Fruit fly (Drosophila melanogaster) whole organism, pupa: ENCODE data around the gene Tim17a2.

Experiments
- CG10348 ChIP-seq: fragments of 200-800 bp; sonication (Bioruptor generic); IDR thresholded peaks from 2 replicates; pipeline ENCODE4 v1.3.6; 2022; ENCODE audit warnings: missing biosample characterization, missing genetic modification characterization
- CG12605 ChIP-seq: fragments of 200-800 bp; sonication (Bioruptor generic); IDR thresholded peaks from 2 replicates; pipeline ENCODE4 v1.3.6; 2022; ENCODE audit warnings: missing biosample characterization, missing genetic modification characterization
- CG13204 ChIP-seq: fragments of 200-800 bp; sonication (Bioruptor generic); optimal IDR thresholded peaks from 2 replicates; lab custom pipeline; 2018; ENCODE audit warnings: missing biosample characterization, mild to moderate bottlenecking, missing genetic modification characterization, moderate library complexity
- CG14655 ChIP-seq: fragments of 200-800 bp; sonication (Bioruptor generic); optimal IDR thresholded peaks from 3 replicates; lab custom pipeline; 2017; ENCODE audit warnings: mild to moderate bottlenecking, missing biosample characterization, missing genetic modification reagents, missing genetic modification characterization
- CG15710 ChIP-seq: fragments of 200-800 bp; sonication (Bioruptor generic); optimal IDR thresholded peaks from 2 replicates; lab custom pipeline; 2018; ENCODE audit warnings: missing biosample characterization, mild to moderate bottlenecking, missing genetic modification characterization, moderate library complexity
- CG17806 ChIP-seq: fragments of 200-800 bp; sonication (Bioruptor generic); optimal IDR thresholded peaks from 2 replicates; lab custom pipeline; 2018; ENCODE audit warnings: missing biosample characterization, mild to moderate bottlenecking, missing genetic modification characterization, moderate library complexity
- CG32121 ChIP-seq: fragments of 200-800 bp; sonication (Bioruptor generic); IDR thresholded peaks from 2 replicates; pipeline ENCODE4 v1.3.6; 2022; ENCODE audit warnings: missing biosample characterization, missing genetic modification characterization
- CG34367 ChIP-seq: fragments of 200-800 bp; sonication (Bioruptor generic); optimal IDR thresholded peaks from 2 replicates; lab custom pipeline; 2018; ENCODE audit warnings: missing biosample characterization, mild to moderate bottlenecking, missing genetic modification characterization
- CG4496 ChIP-seq: fragments of 200-800 bp; sonication (Bioruptor generic); IDR thresholded peaks from 3 replicates; pipeline ENCODE4 v1.3.6; 2022; ENCODE audit warnings: missing biosample characterization, missing genetic modification characterization
- CG8159 ChIP-seq: fragments of 200-800 bp; sonication (Bioruptor generic); optimal IDR thresholded peaks from 3 replicates; lab custom pipeline; 2018; ENCODE audit warnings: missing biosample characterization, mild to moderate bottlenecking, missing genetic modification characterization, moderate library complexity
- CG8301 ChIP-seq: fragments of 200-800 bp; sonication (Bioruptor generic); optimal IDR thresholded peaks from 2 replicates; lab custom pipeline; 2018; ENCODE audit warnings: missing biosample characterization, mild to moderate bottlenecking, missing genetic modification characterization
- CG9948 ChIP-seq: fragments of 200-800 bp; sonication (Bioruptor generic); optimal IDR thresholded peaks from 2 replicates; lab custom pipeline; 2018; ENCODE audit warnings: missing biosample characterization, mild to moderate bottlenecking, missing genetic modification characterization, moderate library complexity
- D1 ChIP-seq: fragments of 200-800 bp; sonication (Bioruptor generic); optimal IDR thresholded peaks from 2 replicates; lab custom pipeline; 2018; ENCODE audit warnings: missing biosample characterization, mild to moderate bottlenecking, missing genetic modification characterization, moderate library complexity
- EcR ChIP-seq: fragments of 200-800 bp; sonication (Bioruptor generic); optimal IDR thresholded peaks from 3 replicates; lab custom pipeline; 2019; ENCODE audit warnings: missing biosample characterization, missing genetic modification characterization, mild to moderate bottlenecking, moderate library complexity, missing genetic modification reagents
- Ets98B ChIP-seq: fragments of 200-800 bp; sonication (Bioruptor generic); IDR thresholded peaks from 2 replicates; pipeline ENCODE4 v1.3.6; 2022; ENCODE audit warnings: missing biosample characterization, missing genetic modification characterization
- Pif1A ChIP-seq: fragments of 200-800 bp; sonication (Bioruptor generic); optimal IDR thresholded peaks from 3 replicates; lab custom pipeline; 2016; ENCODE audit warnings: missing biosample characterization, missing genetic modification characterization
- Pif1B ChIP-seq: fragments of 200-800 bp; sonication (Bioruptor generic); optimal IDR thresholded peaks from 3 replicates; lab custom pipeline; 2016; ENCODE audit warnings: missing biosample characterization, missing genetic modification characterization
- Snoo ChIP-seq: fragments of 200-800 bp; sonication (Bioruptor generic); optimal IDR thresholded peaks from 3 replicates; lab custom pipeline; 2017; ENCODE audit warnings: missing biosample characterization, mild to moderate bottlenecking, missing genetic modification characterization, inconsistent platforms
- fd96Ca ChIP-seq: fragments of 200-800 bp; sonication (Bioruptor generic); IDR thresholded peaks from 3 replicates; pipeline ENCODE4 v1.3.6; 2022; ENCODE audit warnings: missing biosample characterization, missing genetic modification characterization
- gl ChIP-seq: fragments of 200-800 bp; sonication (Bioruptor generic); optimal IDR thresholded peaks from 2 replicates; lab custom pipeline; 2018; ENCODE audit warnings: missing biosample characterization, mild to moderate bottlenecking, missing genetic modification characterization
- rn ChIP-seq: fragments of 200-800 bp; sonication (Bioruptor generic); IDR thresholded peaks from 2 replicates; pipeline ENCODE4 v1.3.6; 2022; ENCODE audit warnings: missing biosample characterization, missing genetic modification characterization

Tim17a2 gene

DNA sequence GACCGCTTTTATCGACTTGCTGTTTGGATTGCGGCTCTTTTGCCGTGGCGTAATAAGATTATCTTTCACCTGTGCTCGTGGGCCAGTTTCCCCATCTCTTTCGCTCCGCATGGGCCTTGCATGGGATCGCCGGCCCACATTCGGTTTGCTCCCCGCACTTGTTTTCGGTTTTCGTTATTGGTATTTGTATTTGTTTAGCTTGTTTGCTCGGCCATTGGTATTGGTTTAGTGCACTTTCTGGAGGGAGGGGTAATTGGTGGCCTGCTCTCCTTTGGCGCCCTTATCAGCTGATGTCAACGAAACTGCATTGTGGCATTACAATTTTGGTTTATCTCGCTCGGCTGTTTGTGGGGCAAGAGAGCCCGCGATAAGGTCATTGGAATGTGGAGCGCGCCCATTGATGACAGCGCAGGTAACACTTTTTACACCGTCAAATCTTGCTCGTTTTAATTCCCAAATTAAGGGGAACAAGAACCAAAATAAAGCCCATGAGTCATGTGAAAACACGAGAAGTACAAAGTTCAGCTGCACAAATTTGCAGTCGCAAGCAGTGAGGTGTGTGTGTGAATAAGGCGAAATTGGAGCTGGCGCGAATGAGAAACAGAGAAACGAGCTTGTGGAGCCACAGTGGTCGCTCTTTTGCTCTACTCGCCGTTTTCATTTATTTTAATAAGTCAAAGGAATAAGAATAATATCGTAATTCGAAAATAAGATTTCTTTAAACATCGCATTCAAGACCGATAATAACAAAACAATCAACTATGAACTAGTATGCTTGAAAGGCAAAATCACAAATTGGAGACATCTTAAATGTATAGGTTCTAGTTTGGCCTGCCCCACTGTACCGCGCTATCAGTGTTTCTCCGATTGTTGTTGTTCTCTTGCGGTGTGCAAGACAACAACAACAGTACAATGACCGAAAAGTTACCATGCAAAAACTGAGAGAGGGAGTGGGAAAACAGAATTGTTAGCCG lies 46.9 kb downstream of the Tim17a2 start:
- TF ChIP-seq CG9948 (peak; percentile 88), gl (peak; percentile 70), fd96Ca (peak; percentile 87), CG13204 (GFP tag; lab: Kevin White, UChicago) (peak; percentile 82), D1 (tag; lab: Kevin White, UChicago) (peak; percentile 45), CG8301 (tag; lab: Kevin White, UChicago) (peak; percentile 90), CG32121 (GFP tag; lab: Robert Waterston, UW) (peak; percentile 76), CG17806 (peak; percentile 82), Pif1A (GFP tag; lab: Kevin White, UChicago) (peak; percentile 89), CG12605 (GFP tag; lab: Robert Waterston, UW) (peak; percentile 80), Snoo (tag; lab: Kevin White, UChicago) (peak; percentile 85), CG8159 (tag; lab: Kevin White, UChicago) (peak; percentile 89), Pif1B (peak; percentile 83), rn (peak; percentile 63), CG15710 (tag; lab: Kevin White, UChicago) (peak; percentile 90), Ets98B (peak; percentile 79), EcR (GFP tag; lab: Kevin White, UChicago) (peak; percentile 88), CG10348 (GFP tag; lab: Robert Waterston, UW) (no peak), CG14655 (peak; percentile 90), CG34367 (tag; lab: Kevin White, UChicago) (peak; percentile 84), CG4496 (GFP tag; lab: Robert Waterston, UW) (peak; percentile 84)

DNA sequence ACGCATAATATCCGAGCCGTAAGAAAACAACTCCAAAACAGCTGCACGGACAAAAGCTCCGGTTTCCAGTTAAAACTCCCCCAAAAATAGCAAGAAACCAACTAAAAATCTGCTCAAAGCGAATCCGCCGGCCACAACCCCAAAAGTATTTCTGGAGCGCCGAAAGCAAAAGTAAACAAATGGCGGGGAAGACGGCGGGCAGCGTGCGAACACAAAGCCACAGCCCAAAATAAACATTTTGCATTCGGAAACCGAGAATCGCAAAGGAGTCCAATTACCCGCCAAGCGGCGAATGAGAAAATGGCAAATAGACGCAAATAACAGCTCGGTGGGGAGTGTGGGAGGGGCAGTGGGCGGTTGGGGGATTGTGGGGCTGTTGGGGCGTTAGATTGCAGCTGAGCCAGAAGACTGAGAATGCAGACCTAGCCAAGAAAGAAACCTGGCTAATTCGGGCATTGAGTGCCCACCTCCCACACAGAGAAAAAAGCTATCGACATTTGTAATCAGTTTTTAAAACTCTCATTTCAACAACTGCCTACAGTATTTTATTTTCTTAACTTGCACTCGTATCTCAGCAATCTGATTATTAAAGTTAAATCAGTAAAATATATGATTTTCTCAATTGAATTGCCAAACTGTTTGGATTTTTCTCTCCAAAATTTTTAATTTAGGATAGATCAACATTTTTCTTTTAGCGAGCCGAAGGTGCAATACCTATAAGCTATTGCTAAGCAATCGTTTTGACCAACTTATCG lies 48.2 kb downstream of the Tim17a2 start:
- no peak for TF ChIP-seq CG32121 (GFP tag; lab: Robert Waterston, UW)
- peak; percentile 51 for TF ChIP-seq CG14655
- TF ChIP-seq fd96Ca = 0 out of 3 replicates have a peak, but pooled peaks have one; percentile 34
- TF ChIP-seq CG8159 (tag; lab: Kevin White, UChicago) = no peak
- peak; percentile 23; the same call in 1 of the 2 replicates for TF ChIP-seq Ets98B
- no peak for TF ChIP-seq CG34367 (tag; lab: Kevin White, UChicago)
- no peak for TF ChIP-seq CG15710 (tag; lab: Kevin White, UChicago)
- 0 out of 3 replicates have a peak, but pooled peaks have one; percentile 33 for TF ChIP-seq CG4496 (GFP tag; lab: Robert Waterston, UW)
- peak; percentile 43 for TF ChIP-seq CG8301 (tag; lab: Kevin White, UChicago)

DNA sequence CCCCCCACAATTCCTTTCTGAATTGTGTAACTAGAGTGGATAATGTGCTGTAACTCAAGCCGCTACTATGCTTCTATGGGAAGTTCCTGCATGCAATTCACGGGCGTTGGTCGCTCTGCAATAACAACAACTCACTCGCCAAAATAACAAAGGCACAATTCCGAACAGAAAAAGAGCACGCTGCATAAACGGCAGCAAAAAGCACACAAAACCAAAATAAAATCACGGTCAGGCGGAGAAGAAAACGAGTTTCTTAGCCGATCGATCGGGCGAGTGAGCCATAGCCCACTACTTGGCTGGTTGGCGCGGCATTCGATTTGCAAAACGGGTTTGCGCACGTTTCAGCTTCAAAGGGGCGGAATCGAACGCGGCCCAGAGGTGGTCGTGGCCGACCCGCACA lies 49.2 kb downstream of the Tim17a2 start:
- TF ChIP-seq CG10348 (GFP tag; lab: Robert Waterston, UW) = no peak
- TF ChIP-seq rn = no peak
- no peak for TF ChIP-seq CG4496 (GFP tag; lab: Robert Waterston, UW)
- peak; percentile 34; the same call in 1 of the 2 replicates for TF ChIP-seq Ets98B
- TF ChIP-seq Snoo (tag; lab: Kevin White, UChicago) = no peak
- TF ChIP-seq CG15710 (tag; lab: Kevin White, UChicago) = no peak
- no peak for TF ChIP-seq D1 (tag; lab: Kevin White, UChicago)
- TF ChIP-seq CG14655 = no peak
- peak; percentile 63 for TF ChIP-seq EcR (GFP tag; lab: Kevin White, UChicago)
- peak; percentile 86 for TF ChIP-seq CG13204 (GFP tag; lab: Kevin White, UChicago)
- TF ChIP-seq Pif1B = no peak
- TF ChIP-seq CG12605 (GFP tag; lab: Robert Waterston, UW) = no peak
- no peak for TF ChIP-seq CG8301 (tag; lab: Kevin White, UChicago)
- no peak for TF ChIP-seq CG32121 (GFP tag; lab: Robert Waterston, UW)
- no peak for TF ChIP-seq Pif1A (GFP tag; lab: Kevin White, UChicago)
- no peak for TF ChIP-seq CG9948
- no peak for TF ChIP-seq CG34367 (tag; lab: Kevin White, UChicago)
- TF ChIP-seq gl = peak; percentile 13
- no peak for TF ChIP-seq CG17806
- TF ChIP-seq fd96Ca = no peak
- TF ChIP-seq CG8159 (tag; lab: Kevin White, UChicago) = no peak
- TF ChIP-seq, all 21 proteins: peak for 4

DNA sequence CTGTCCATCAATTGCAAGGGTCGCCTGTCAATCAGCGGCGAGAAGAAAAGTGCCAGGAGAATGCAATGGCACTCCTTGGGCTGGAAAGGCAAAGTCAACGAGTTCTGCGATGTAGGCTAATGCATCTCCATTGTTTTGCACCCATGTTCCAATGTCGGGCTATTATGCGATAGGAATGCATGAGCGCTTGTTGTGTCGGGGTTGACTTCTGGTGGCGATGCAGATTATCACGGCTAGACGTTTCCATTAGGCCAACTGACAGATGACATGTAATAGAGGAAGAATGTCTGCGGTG lies 49.8 kb downstream of the Tim17a2 start:
- TF ChIP-seq Ets98B = no peak
- no peak for TF ChIP-seq fd96Ca
- no peak for TF ChIP-seq rn
- no peak for TF ChIP-seq CG14655
- TF ChIP-seq CG8159 (tag; lab: Kevin White, UChicago) = no peak
- TF ChIP-seq D1 (tag; lab: Kevin White, UChicago) = no peak
- TF ChIP-seq Pif1A (GFP tag; lab: Kevin White, UChicago) = no peak
- no peak for TF ChIP-seq CG12605 (GFP tag; lab: Robert Waterston, UW)
- TF ChIP-seq CG8301 (tag; lab: Kevin White, UChicago) = no peak
- TF ChIP-seq Pif1B = no peak
- TF ChIP-seq CG9948 = no peak
- no peak for TF ChIP-seq gl
